Worm (Caenorhabditis elegans) whole organism, L4/young adult: ENCODE data around the gene Y49F6A.12.

Experiments
- W03F9.2 ChIP-seq: fragments of 150-350 bp; optimal IDR thresholded peaks from 2 replicates; lab custom pipeline; 2014; ENCODE audit warnings: missing biosample characterization, missing genetic modification characterization
- dao-5 ChIP-seq: sonication (generic microtip); optimal IDR thresholded peaks from 2 replicates; lab custom pipeline; 2016; ENCODE audit warnings: missing genotype, missing genetic modification characterization, moderate library complexity, missing compliant biosample characterization
- him-1 ChIP-seq: sonication (generic microtip); optimal IDR thresholded peaks from 2 replicates; lab custom pipeline; 2016; ENCODE audit warnings: missing genotype, missing genetic modification reagents, missing genetic modification characterization, missing compliant biosample characterization

The Y49F6A.12 gene

DNA sequence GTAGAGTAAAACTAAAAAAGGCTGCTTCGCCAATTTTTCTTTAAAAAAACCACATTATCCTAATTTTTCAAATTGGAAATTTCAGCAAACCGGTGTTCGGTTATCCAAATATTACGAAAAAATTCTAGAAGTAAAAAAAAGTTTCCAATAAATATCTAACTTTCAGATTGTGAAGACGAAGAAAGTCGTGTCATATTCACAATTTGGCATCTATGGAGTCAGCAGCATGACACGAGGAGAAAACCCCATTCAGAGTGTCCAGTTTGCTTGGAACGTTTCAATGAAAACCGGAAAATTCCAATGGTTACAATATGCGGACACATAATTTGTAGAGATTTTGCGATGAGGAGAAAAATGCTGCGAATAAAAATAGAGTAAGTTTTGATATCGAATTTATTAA is at the start of gene Y49F6A.12:
Gene Y49F6A.12, plus strand, starts transcription at position 301 of the 400 bp plus-strand sequence.
- TF ChIP-seq him-1 (tag; lab: Kevin White, UChicago) (no peak), dao-5 (tag; lab: Kevin White, UChicago) (no peak), W03F9.2 (tag; lab: Kevin White, UChicago) (no peak)

DNA sequence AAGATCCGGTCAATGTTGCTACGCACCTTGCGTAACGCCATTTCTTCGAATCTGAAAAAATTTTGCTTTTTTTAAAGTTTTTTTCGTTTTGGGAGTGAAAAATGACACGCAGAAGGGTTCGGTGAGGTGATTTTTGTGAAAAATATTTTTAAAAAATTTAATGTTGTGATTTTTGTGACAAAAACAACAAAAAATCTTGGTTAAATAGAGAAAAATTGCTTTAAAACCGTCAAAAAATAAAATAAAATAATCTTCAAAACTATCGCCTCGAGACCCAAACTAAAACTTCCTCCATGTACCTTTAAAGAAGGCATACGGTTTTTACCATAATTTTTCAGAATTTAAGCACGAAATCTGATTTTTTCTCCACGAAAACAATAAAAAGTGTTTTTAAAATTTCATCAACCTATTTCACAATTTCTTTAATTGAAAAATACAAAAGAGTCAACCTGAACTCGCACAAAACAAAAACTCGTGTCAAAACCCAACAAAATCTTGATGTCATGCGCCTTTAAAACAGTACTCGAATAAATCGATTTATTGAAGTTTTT is 49.0 kb upstream of the Y49F6A.12 start, which contains the start of gene apd-3:
Gene apd-3, minus strand, starts transcription at position 51 of the 551 bp plus-strand sequence.
- TF ChIP-seq W03F9.2 (tag; lab: Kevin White, UChicago) (no peak), him-1 (tag; lab: Kevin White, UChicago) (no peak), dao-5 (tag; lab: Kevin White, UChicago) (no peak)

DNA sequence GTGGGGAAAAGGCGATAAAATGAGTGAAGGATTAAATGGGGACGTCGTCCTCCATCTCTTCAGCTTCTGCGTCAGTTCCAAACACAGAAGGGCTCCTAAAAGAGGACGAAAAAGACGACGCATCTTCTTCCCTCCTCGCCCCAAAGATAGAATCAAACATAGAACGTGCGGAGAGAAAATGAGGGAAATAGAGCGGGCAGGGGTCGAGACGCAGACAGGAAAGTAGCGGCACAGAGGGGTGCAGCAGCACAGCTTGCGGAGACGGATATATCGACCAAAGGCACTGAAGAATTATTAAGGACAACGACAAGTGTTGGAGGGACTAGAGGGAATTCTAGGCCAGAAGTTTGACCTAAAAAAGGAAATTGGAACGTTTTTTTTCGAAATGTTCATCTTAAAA is 48.2 kb upstream of the Y49F6A.12 start:
- TF ChIP-seq dao-5 (tag; lab: Kevin White, UChicago), result no peak
- TF ChIP-seq W03F9.2 (tag; lab: Kevin White, UChicago), result no peak
- TF ChIP-seq him-1 (tag; lab: Kevin White, UChicago), result peak; percentile 3

DNA sequence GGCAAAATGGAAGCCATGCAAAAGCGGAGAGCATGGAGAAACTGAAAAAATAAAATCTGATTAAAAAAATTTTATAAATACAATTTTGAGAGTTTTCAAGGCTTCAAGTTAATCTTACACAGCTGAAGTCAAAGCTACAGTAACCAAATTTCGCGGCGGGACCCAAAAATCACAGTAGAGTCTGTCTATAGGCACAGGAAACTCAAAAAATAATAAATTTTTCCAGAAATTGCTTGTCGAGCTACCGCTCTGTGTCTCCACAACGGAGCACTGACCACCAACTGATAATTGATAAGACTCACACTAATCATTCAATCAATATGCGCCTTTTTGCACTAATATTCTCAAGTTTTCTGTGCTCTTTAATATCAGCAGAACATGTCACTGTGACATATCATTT is 45.1 kb upstream of the Y49F6A.12 start, which contains the start of gene W10G11.19:
Gene W10G11.19, plus strand, starts transcription at position 301 of the 400 bp plus-strand sequence.
- TF ChIP-seq him-1 (tag; lab: Kevin White, UChicago) (no peak), dao-5 (tag; lab: Kevin White, UChicago) (no peak), W03F9.2 (tag; lab: Kevin White, UChicago) (no peak)

DNA sequence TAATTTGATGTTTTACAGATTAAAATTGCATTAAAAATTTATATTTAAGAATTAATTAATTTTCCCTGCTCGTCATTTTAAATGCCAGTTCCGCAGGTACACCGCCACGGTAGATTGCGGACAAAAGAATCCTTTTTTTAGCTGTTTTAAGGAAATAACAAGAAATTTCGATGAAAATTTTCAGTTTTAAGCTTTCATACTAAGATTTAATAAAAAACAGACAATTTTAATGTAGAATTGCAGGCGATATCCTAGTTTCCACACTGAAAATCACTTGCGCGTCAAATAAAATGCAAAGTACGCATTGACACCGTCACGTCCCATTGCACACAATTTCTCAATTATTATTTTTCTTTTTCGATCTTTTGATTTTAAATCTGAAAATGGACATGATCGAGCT is 42.0 kb upstream of the Y49F6A.12 start, which contains the start of gene dnc-3:
Gene dnc-3, plus strand, starts transcription at position 272 of the 400 bp plus-strand sequence.
- TF ChIP-seq dao-5 (tag; lab: Kevin White, UChicago) (no peak), him-1 (tag; lab: Kevin White, UChicago) (no peak), W03F9.2 (tag; lab: Kevin White, UChicago) (peak; percentile 41)

DNA sequence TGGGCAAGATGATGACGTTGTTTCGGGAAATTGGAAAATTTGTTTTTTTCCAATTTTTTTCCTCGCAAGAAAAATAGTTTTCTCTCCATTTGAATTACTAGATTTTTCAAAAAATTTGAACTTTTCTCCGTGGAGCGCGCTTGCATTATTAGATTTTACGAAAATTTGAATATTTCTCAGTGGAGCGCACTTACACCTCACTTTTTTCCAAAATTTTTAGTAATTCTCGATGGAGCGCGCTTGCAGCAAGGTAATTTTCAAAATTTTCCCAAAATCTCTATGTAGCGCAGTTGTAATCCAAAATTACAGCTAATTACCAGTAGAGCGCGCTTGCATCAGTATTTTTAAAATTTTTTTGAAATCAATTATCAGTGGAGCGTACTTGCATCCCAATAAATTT is 40.8 kb upstream of the Y49F6A.12 start:
- TF ChIP-seq him-1 (tag; lab: Kevin White, UChicago), result no peak
- TF ChIP-seq dao-5 (tag; lab: Kevin White, UChicago), result no peak
- TF ChIP-seq W03F9.2 (tag; lab: Kevin White, UChicago), result no peak

DNA sequence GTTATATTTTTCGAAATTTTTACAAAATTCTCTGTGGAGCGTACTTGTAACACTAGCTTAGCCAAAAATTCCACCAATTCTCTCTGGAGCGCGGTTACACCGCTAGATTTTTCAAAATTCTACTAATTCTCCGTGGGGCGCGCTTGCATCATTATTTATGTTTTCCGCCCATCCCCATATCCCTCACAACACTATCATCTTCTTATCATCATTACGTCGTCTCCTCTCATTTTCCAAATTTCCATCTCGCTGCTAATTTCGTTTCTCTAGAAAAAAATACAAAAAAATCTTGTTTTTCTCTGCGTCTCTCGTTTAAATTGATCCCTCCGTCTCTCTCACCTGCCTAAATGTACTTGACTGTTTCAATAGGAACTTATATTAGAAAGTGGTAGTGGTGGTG is 40.2 kb upstream of the Y49F6A.12 start:
- TF ChIP-seq dao-5 (tag; lab: Kevin White, UChicago), result no peak
- no peak for TF ChIP-seq W03F9.2 (tag; lab: Kevin White, UChicago)
- no peak for TF ChIP-seq him-1 (tag; lab: Kevin White, UChicago)

DNA sequence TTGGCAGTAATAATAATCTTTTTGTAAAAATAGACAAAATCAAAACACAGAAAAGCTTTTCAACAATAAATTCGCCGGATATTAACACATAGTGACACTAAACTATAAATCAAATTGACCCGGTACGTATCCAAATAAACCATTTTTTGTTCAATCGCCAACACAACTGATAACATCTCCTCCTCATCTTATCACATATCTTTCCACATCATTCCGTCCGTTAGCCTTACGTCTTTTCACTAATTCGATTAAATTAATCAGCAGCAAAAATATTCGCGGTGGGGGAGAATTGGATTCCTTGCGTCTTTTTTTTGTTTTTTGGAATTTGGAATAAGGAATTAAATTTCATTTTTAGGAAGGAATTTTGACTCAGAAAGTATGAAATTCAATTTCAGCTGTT is 38.9 kb upstream of the Y49F6A.12 start:
- TF ChIP-seq dao-5 (tag; lab: Kevin White, UChicago) (no peak), W03F9.2 (tag; lab: Kevin White, UChicago) (no peak), him-1 (tag; lab: Kevin White, UChicago) (no peak)

DNA sequence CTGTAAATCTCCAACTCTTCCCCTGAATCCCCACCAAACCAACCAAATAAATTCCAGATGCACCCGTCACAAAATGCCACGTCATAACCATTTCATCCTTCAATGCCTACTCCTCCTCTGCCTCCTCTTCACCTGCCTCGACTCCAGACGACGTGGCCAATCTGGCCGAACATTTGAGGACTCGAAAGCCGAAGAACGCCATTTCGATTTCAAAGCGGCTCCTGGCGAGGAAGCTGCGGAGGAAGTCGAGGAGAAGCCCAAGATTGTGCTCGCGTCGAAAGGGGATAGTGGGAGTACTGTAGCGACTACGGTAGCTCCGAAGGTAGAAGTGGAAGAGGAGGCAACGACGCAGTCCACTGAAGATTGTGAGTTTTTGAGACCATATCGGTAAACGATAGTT is 38.0 kb upstream of the Y49F6A.12 start, which contains the start of gene lgc-45:
Gene lgc-45, plus strand, starts transcription at position 56 of the 400 bp plus-strand sequence.
- TF ChIP-seq him-1 (tag; lab: Kevin White, UChicago) (no peak), W03F9.2 (tag; lab: Kevin White, UChicago) (no peak)

DNA sequence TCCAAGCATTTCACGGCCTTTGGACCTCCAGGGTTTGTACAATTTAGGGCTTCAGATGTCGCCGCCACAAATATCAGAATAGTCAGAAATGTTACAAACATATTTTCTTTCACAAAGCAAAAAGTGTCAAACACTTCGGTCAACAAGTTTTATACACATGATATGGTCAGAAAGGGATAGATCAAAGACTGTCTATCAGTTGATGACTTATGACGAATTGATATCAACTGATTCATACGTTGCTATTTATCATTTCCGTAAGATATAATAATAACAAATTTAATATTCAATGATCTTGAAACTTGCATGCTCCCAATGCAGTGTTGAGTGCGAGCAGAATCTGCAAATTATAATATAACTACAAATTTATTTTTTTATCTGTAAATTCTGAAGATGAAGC is 34.8 kb upstream of the Y49F6A.12 start, which contains the start of gene W10G11.1:
Gene W10G11.1, minus strand, starts transcription at position 101 of the 400 bp plus-strand sequence.
- no peak for TF ChIP-seq dao-5 (tag; lab: Kevin White, UChicago)
- no peak for TF ChIP-seq W03F9.2 (tag; lab: Kevin White, UChicago)

DNA sequence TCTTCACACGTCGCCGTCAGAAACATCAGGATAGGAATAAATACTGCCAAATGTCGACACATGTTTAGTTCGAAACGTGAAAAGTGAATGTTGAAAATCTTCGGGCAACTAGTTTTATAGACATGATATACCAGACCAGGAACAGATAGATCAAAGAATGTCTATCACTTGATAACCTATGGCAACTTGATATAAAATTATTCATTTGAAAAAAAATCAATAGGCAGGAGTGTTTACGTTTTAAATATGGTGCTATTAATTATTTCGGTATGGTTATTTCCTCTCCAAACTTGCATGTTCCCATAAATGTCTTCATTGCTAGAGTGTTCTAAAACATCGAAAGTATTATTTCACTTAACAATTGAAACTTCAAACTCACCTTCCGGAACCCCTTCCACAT is 33.9 kb upstream of the Y49F6A.12 start, which contains the start of gene W10G11.2:
Gene W10G11.2, minus strand, starts transcription at position 101 of the 400 bp plus-strand sequence.
- TF ChIP-seq dao-5 (tag; lab: Kevin White, UChicago) (no peak), him-1 (tag; lab: Kevin White, UChicago) (no peak), W03F9.2 (tag; lab: Kevin White, UChicago) (no peak)

DNA sequence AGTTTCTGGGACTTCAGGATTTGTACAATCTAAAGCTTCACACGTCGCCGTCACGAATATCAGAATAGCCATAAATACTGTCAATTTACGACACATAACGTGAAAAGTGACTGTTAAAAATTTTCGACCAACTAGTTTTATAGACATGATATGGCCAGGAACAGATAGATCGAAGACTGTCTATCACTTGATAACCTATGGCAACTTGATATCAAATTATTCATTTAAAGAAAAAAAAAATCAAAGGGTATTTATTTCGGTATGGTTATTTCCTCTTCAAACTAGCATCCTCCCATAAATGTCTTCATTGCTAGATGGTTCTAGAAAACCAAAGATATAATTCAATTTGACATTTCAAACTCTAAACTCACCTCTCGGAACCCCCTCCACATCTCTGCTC is 33.0 kb upstream of the Y49F6A.12 start, which contains the start of gene W10G11.3:
Gene W10G11.3, minus strand, starts transcription at position 101 of the 400 bp plus-strand sequence.
- TF ChIP-seq dao-5 (tag; lab: Kevin White, UChicago) (no peak), him-1 (tag; lab: Kevin White, UChicago) (no peak), W03F9.2 (tag; lab: Kevin White, UChicago) (no peak)

DNA sequence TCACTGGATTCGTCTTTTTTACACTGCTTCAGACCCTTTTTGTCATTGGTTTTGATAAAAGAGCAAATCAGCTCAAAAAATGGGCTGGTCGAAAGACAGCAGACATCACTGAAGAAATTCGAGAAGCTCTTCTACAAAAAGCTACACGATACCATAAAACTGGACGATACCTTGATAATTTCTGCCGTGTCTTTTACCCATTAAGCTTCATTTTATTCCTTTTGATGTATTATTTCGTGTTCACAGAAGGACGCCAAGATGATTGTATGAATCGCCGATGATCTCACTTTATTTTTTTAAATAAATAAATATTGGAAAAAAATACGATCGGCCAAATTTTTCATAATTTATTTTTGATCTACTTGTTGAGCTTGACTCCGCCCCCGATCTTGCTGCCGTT is 28.4 kb upstream of the Y49F6A.12 start:
- TF ChIP-seq dao-5 (tag; lab: Kevin White, UChicago), result no peak

DNA sequence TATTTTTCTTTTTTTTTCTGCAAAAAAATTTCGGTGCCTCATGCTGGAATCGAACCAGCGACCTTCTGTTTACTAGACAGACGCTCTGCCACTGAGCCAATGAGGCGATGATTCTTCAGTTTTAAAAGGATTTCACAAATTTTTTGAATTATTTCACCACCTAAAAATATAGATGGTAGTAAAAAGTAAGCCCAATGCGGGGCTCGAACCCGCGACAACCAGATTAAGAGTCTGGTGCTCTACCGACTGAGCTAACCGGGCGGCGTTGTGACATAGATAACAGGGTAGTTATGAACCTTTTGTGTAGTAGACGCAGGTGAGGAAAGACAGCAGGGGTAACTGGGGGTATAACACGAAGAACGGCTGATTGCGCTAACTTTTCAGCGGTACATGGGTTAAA is 27.9 kb upstream of the Y49F6A.12 start:
- TF ChIP-seq dao-5 (tag; lab: Kevin White, UChicago), result peak; percentile 18
